Worm (Caenorhabditis elegans): ENCODE results near the gene arv-1.

DNA sequence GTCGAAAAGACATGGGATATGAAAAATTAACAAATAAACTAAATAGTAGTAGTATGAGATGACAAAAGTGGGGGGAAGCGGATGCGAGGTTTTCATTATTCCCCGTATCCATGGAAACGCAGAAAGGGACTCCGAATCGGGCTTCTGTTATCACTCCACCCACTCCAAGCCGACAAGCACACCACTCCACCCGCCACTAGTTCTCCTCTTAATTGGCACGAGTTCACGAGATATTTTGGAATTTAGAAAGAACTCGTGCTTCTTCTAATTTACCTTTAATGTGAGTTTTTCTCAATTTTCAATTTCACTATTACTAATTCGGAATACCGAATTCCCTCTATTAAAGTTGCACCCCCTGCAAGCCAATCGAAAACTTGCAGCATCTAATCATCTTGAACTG is 34.3 kb downstream of the arv-1 start:
- no peak for TF ChIP-seq hnd-1 (tag; optimal IDR thresholded peaks at IDR 0.05)
- no peak for TF ChIP-seq hmbx-1 (tag; optimal IDR thresholded peaks at IDR 0.05)
- no peak for TF ChIP-seq tra-4 (tag; optimal IDR thresholded peaks at IDR 0.05)
- TF ChIP-seq ama-1 (optimal IDR thresholded peaks at IDR 0.05): no peak
- TF ChIP-seq hmg-4 (GFP tag; optimal IDR thresholded peaks at IDR 0.05): no peak
- no peak for TF ChIP-seq flt-1 (GFP tag; IDR thresholded peaks at IDR 0.05)
